Fruit fly (Drosophila melanogaster) whole organism, embryonic: ENCODE results near the gene CCDC53.

Source experiments
- CG10147 ChIP-seq: fragments of 200-800 bp; sonication (Bioruptor generic); optimal IDR thresholded peaks from 2 replicates; lab custom pipeline; 2019; ENCODE audit warnings: missing biosample characterization, mild to moderate bottlenecking, missing genetic modification characterization, moderate library complexity
- CG10274 ChIP-seq: fragments of 200-800 bp; sonication (Bioruptor generic); optimal IDR thresholded peaks from 3 replicates; lab custom pipeline; 2017; ENCODE audit warnings: missing biosample characterization, mild to moderate bottlenecking, missing genetic modification characterization
- CG10979 ChIP-seq: fragments of 200-800 bp; sonication (Bioruptor generic); optimal IDR thresholded peaks from 2 replicates; lab custom pipeline; 2018; ENCODE audit warnings: missing biosample characterization, mild to moderate bottlenecking, missing genetic modification characterization, moderate library complexity
- CG11504 ChIP-seq: fragments of 200-800 bp; sonication (Bioruptor generic); optimal IDR thresholded peaks from 3 replicates; lab custom pipeline; 2019; ENCODE audit warnings: missing biosample characterization, mild to moderate bottlenecking, missing genetic modification characterization, moderate library complexity
- CG11695 ChIP-seq: fragments of 200-800 bp; sonication (Bioruptor generic); IDR thresholded peaks from 3 replicates; pipeline ENCODE4 v1.3.6; 2022; ENCODE audit warnings: missing biosample characterization, missing genetic modification characterization
- CG13287 ChIP-seq: fragments of 200-800 bp; sonication (Bioruptor generic); IDR thresholded peaks from 2 replicates; pipeline ENCODE4 v1.3.6; 2022; ENCODE audit warnings: missing biosample characterization, missing genetic modification characterization; ENCODE audit not compliant: partially characterized antibody
- CG13424 ChIP-seq: fragments of 200-800 bp; sonication (Bioruptor generic); optimal IDR thresholded peaks from 2 replicates; lab custom pipeline; 2019; ENCODE audit warnings: missing biosample characterization, mild to moderate bottlenecking, missing genetic modification characterization, moderate library complexity
- CG13894 ChIP-seq: fragments of 200-800 bp; sonication (Bioruptor generic); optimal IDR thresholded peaks from 3 replicates; lab custom pipeline; 2018; ENCODE audit warnings: missing biosample characterization, mild to moderate bottlenecking, missing genetic modification characterization, moderate library complexity
- CG14014 ChIP-seq: fragments of 200-800 bp; sonication (Bioruptor generic); IDR thresholded peaks from 2 replicates; pipeline ENCODE4 v1.3.6; 2022; ENCODE audit warnings: missing biosample characterization, missing genetic modification characterization
- CG14710 ChIP-seq: fragments of 200-800 bp; sonication (Bioruptor generic); optimal IDR thresholded peaks from 3 replicates; lab custom pipeline; 2019; ENCODE audit warnings: missing biosample characterization, mild to moderate bottlenecking, missing genetic modification characterization, moderate library complexity
- CG14860 ChIP-seq: fragments of 200-800 bp; sonication (Bioruptor generic); IDR thresholded peaks from 3 replicates; pipeline ENCODE4 v1.3.6; 2022; ENCODE audit warnings: missing biosample characterization, missing genetic modification characterization; ENCODE audit not compliant: partially characterized antibody
- CG15011 ChIP-seq: fragments of 200-800 bp; sonication (Bioruptor generic); optimal IDR thresholded peaks from 3 replicates; lab custom pipeline; 2018; ENCODE audit warnings: missing biosample characterization, mild to moderate bottlenecking, missing genetic modification characterization
- CG15269 ChIP-seq: fragments of 200-800 bp; sonication (Bioruptor generic); optimal IDR thresholded peaks from 2 replicates; lab custom pipeline; 2018; ENCODE audit warnings: missing biosample characterization, mild to moderate bottlenecking, missing genetic modification characterization, moderate library complexity
- CG15514 ChIP-seq: fragments of 200-800 bp; sonication (Bioruptor generic); optimal IDR thresholded peaks from 3 replicates; lab custom pipeline; 2017; ENCODE audit warnings: missing biosample characterization, missing genetic modification characterization, mild to moderate bottlenecking, moderate library complexity, missing genetic modification reagents
- CG15601 ChIP-seq: fragments of 200-800 bp; sonication (Bioruptor generic); optimal IDR thresholded peaks from 3 replicates; lab custom pipeline; 2019; ENCODE audit warnings: missing biosample characterization, mild to moderate bottlenecking, missing genetic modification characterization, moderate library complexity
- CG1792 ChIP-seq: fragments of 200-800 bp; sonication (Bioruptor generic); optimal IDR thresholded peaks from 2 replicates; lab custom pipeline; 2016; ENCODE audit warnings: missing biosample characterization, missing genetic modification characterization
- CG2199 ChIP-seq: fragments of 200-800 bp; sonication (Bioruptor generic); IDR thresholded peaks from 3 replicates; pipeline ENCODE4 v1.3.6; 2022; ENCODE audit warnings: missing biosample characterization, missing genetic modification characterization
- CG2202 ChIP-seq: fragments of 200-800 bp; sonication (Bioruptor generic); optimal IDR thresholded peaks from 2 replicates; lab custom pipeline; 2018; ENCODE audit warnings: missing biosample characterization, mild to moderate bottlenecking, missing genetic modification characterization
- CG30020 ChIP-seq: fragments of 200-800 bp; optimal IDR thresholded peaks from 2 replicates; lab custom pipeline; 2019; ENCODE audit warnings: missing biosample characterization, mild to moderate bottlenecking, missing genetic modification characterization, moderate library complexity
- CG3065 ChIP-seq: fragments of 200-800 bp; sonication (Bioruptor generic); optimal IDR thresholded peaks from 2 replicates; lab custom pipeline; 2016; ENCODE audit warnings: missing biosample characterization, missing genetic modification characterization
- CG6765 ChIP-seq: fragments of 200-800 bp; sonication (Bioruptor generic); optimal IDR thresholded peaks from 3 replicates; lab custom pipeline; 2017; ENCODE audit warnings: missing biosample characterization, mild to moderate bottlenecking, missing genetic modification characterization
- CG8388 ChIP-seq: fragments of 200-800 bp; sonication (Bioruptor generic); optimal IDR thresholded peaks from 2 replicates; lab custom pipeline; 2019; ENCODE audit warnings: missing biosample characterization, mild to moderate bottlenecking, missing genetic modification characterization, moderate library complexity
- CG9932 ChIP-seq: fragments of 200-800 bp; sonication (Bioruptor generic); IDR thresholded peaks from 2 replicates; pipeline ENCODE4 v1.3.6; 2022; ENCODE audit warnings: missing biosample characterization, missing genetic modification characterization
- CTCF ChIP-seq: fragments of 200-800 bp; sonication (Bioruptor generic); optimal IDR thresholded peaks from 2 replicates; lab custom pipeline; 2017; ENCODE audit warnings: missing biosample characterization, mild to moderate bottlenecking, missing genetic modification characterization, moderate library complexity
- Hmx ChIP-seq: fragments of 200-800 bp; sonication (Bioruptor generic); optimal IDR thresholded peaks from 2 replicates; lab custom pipeline; 2016; ENCODE audit warnings: missing biosample characterization, missing genetic modification characterization
- Hr78 ChIP-seq, 2 experiments: fragments of 200-800 bp in 1 of 2; fragments of >200 bp in 1 of 2; sonication (Bioruptor generic) in 1 of 2; optimal IDR thresholded peaks; 2 replicates each; lab custom pipeline; 2017 to 2019; ENCODE audit warnings: missing biosample characterization in 2 of 2, missing genetic modification characterization in 2 of 2, mild to moderate bottlenecking in 1 of 2, moderate library complexity in 1 of 2
- Lhr ChIP-seq: fragments of 200-800 bp; sonication (Bioruptor generic); optimal IDR thresholded peaks from 3 replicates; lab custom pipeline; 2017; ENCODE audit warnings: mild to moderate bottlenecking, missing biosample characterization, missing genetic modification reagents, missing genetic modification characterization
- MBD-R2 ChIP-seq: fragments of 200-800 bp; sonication (Bioruptor generic); IDR thresholded peaks from 2 replicates; pipeline ENCODE4 v1.3.6; 2022; ENCODE audit warnings: missing biosample characterization, missing genetic modification characterization
- MTF-1 ChIP-seq: fragments of 200-800 bp; sonication (Bioruptor generic); optimal IDR thresholded peaks from 2 replicates; lab custom pipeline; 2018; ENCODE audit warnings: missing biosample characterization, mild to moderate bottlenecking, missing genetic modification characterization, borderline replicate concordance
- Med ChIP-seq: fragments of 200-800 bp; sonication (Bioruptor generic); peaks from one replicate; lab custom pipeline; 2016; ENCODE audit warnings: missing biosample characterization, missing genetic modification characterization, mild to moderate bottlenecking, inconsistent platforms, moderate library complexity
- Pdp1 ChIP-seq, 2 experiments: fragments of 200-800 bp; sonication (Bioruptor generic); optimal IDR thresholded peaks; 3 replicates each; lab custom pipeline; 2016; ENCODE audit warnings: missing biosample characterization in 2 of 2, missing genetic modification characterization in 2 of 2, mild to moderate bottlenecking in 1 of 2, moderate library complexity in 1 of 2
- Poxn ChIP-seq: fragments of 200-800 bp; sonication (Bioruptor generic); IDR thresholded peaks from 2 replicates; pipeline ENCODE4 v1.3.6; 2022; ENCODE audit warnings: missing biosample characterization, missing genetic modification characterization
- YL-1 ChIP-seq: fragments of 200-800 bp; sonication (Bioruptor generic); optimal IDR thresholded peaks from 3 replicates; lab custom pipeline; 2017; ENCODE audit warnings: missing biosample characterization, mild to moderate bottlenecking, missing genetic modification characterization
- br ChIP-seq: fragments of >200 bp; optimal IDR thresholded peaks from 2 replicates; lab custom pipeline; 2017
- chinmo ChIP-seq: fragments of 200-800 bp; sonication (Bioruptor generic); IDR thresholded peaks from 4 replicates; pipeline ENCODE4 v1.3.6; 2022; ENCODE audit warnings: missing biosample characterization, missing genetic modification characterization; ENCODE audit not compliant: partially characterized antibody
- h ChIP-seq: fragments of >200 bp; optimal IDR thresholded peaks from 2 replicates; lab custom pipeline; 2017
- hth ChIP-seq: fragments of >200 bp; optimal IDR thresholded peaks from 2 replicates; lab custom pipeline; 2017; ENCODE audit warnings: inconsistent platforms
- ind ChIP-seq: fragments of 200-800 bp; sonication (Bioruptor generic); optimal IDR thresholded peaks from 3 replicates; lab custom pipeline; 2016; ENCODE audit warnings: missing biosample characterization, missing genetic modification characterization
- lilli ChIP-seq: fragments of 200-800 bp; sonication (Bioruptor generic); optimal IDR thresholded peaks from 3 replicates; lab custom pipeline; 2016; ENCODE audit warnings: missing biosample characterization, missing genetic modification characterization
- nmo ChIP-seq: fragments of 200-800 bp; sonication (Bioruptor generic); optimal IDR thresholded peaks from 2 replicates; lab custom pipeline; 2018; ENCODE audit warnings: missing biosample characterization, mild to moderate bottlenecking, missing genetic modification characterization, moderate library complexity
- pfk ChIP-seq: fragments of 200-800 bp; sonication (Bioruptor generic); optimal IDR thresholded peaks from 2 replicates; lab custom pipeline; 2018; ENCODE audit warnings: missing biosample characterization, mild to moderate bottlenecking, missing genetic modification characterization, moderate library complexity
- psq ChIP-seq: fragments of 200-800 bp; sonication (Bioruptor generic); optimal IDR thresholded peaks from 2 replicates; lab custom pipeline; 2017; ENCODE audit warnings: missing biosample characterization, missing genetic modification characterization
- salm ChIP-seq: fragments of 200-800 bp; sonication (Bioruptor generic); optimal IDR thresholded peaks from 2 replicates; lab custom pipeline; 2018; ENCODE audit warnings: missing biosample characterization, mild to moderate bottlenecking, missing genetic modification characterization
- sc ChIP-seq, 3 experiments: fragments of >200 bp in 2 of 3; fragments of 200-800 bp in 1 of 3; sonication (Bioruptor generic) in 1 of 3; optimal IDR thresholded peaks; 2 replicates in 2 of 3; 3 replicates in 1 of 3; lab custom pipeline; 2017; ENCODE audit warnings: mild to moderate bottlenecking in 1 of 3, missing biosample characterization in 1 of 3, missing genetic modification characterization in 1 of 3, missing genetic modification reagents in 1 of 3
- sens ChIP-seq: fragments of 200-800 bp; sonication (Bioruptor generic); peaks from one replicate; lab custom pipeline; 2016; ENCODE audit warnings: missing biosample characterization, missing genetic modification characterization
- vvl ChIP-seq: fragments of 200-800 bp; sonication (Bioruptor generic); IDR thresholded peaks from 2 replicates; pipeline ENCODE4 v1.3.6; 2022; ENCODE audit warnings: missing biosample characterization, missing genetic modification characterization
- wek ChIP-seq: fragments of 200-800 bp; sonication (Bioruptor generic); optimal IDR thresholded peaks from 3 replicates; lab custom pipeline; 2018; ENCODE audit warnings: missing biosample characterization, mild to moderate bottlenecking, missing genetic modification characterization, moderate library complexity

The CCDC53 gene

DNA sequence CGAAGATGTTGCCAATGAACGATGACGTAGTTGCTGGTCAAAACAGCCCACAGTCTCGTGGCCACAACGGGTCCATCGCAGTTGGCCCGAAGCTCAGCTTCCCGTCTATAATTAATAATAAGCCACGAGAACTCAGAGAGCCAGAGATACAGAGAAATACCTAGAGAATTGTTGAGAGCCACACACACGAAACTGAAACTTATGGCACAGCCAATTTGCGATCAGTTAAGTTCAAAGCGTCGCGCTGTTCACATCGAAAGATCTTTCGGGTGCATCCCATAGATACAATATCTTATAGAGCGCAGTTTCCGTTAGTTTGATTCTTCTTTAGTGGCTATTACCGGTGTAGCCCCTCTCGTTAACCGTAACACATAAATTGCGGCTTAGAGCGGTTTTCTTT lies 28.4 kb upstream of the CCDC53 start (continued):
- TF ChIP-seq CG15601 (tag; lab: Kevin White, UChicago) (no peak), CG14014 (no peak), CG13287 (GFP tag; lab: Robert Waterston, UW) (peak; percentile 46), CG9932 (GFP tag; lab: Robert Waterston, UW) (peak; percentile 21; the same call in 1 of the 2 replicates), Lhr (GFP tag; lab: Kevin White, UChicago) (no peak), CG13424 (tag; lab: Kevin White, UChicago) (no peak), CG1792 (GFP tag; lab: Kevin White, UChicago) (no peak), CG14860 (GFP tag; lab: Robert Waterston, UW) (no peak), ind (GFP tag; lab: Kevin White, UChicago) (no peak), Med (GFP tag; lab: Kevin White, UChicago) (peak; percentile 70), br (lab: Kevin White, UChicago) (no peak), CG13894 (tag; lab: Kevin White, UChicago) (peak; percentile 38), CG15514 (GFP tag; lab: Kevin White, UChicago) (peak; percentile 9), CG14710 (tag; lab: Kevin White, UChicago) (no peak), Hr78 (GFP tag; optimal IDR thresholded peaks at IDR 0.05; lab: Kevin White, UChicago) (no peak), CG2199 (0 out of 3 replicates have a peak, but pooled peaks have one; percentile 61), CG15269 (tag; lab: Kevin White, UChicago) (peak; percentile 30), salm (tag; lab: Kevin White, UChicago) (no peak), CG8388 (GFP tag; lab: Kevin White, UChicago) (no peak), chinmo (GFP tag; lab: Robert Waterston, UW) (peak; percentile 88; the same call in 3 of the 4 replicates), Pdp1 (GFP tag; optimal IDR thresholded peaks at IDR 0.05; lab: Kevin White, UChicago) (peak in 1 of 2 experiments; percentile 8), h (no peak), CG11504 (peak; percentile 12), CG2202 (tag; lab: Kevin White, UChicago) (no peak), lilli (GFP tag; lab: Kevin White, UChicago) (no peak)
- TF ChIP-seq, all 482 proteins: peak for 22

DNA sequence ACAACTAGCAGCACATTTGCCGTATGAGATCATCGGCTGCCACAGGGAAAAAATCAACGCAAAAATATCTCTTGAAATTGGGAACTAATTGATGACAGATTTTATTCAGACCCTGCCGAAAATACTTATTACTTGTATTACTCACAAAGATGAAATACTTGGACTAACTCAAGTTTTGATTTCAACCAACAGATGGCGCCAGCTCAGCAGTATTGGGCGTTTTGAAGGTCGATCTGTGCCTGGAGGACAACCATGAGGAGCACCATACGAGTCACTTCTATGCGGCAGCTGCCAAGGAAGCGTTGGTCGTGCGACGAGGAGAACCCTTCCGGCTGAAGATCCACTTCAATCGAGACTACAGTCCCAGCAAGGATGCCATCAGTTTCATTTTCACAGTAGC lies 16.6 kb upstream of the CCDC53 start:
- TF ChIP-seq CTCF (GFP tag; lab: Kevin White, UChicago): peak; percentile 83
- 0 out of 4 replicates have a peak, but pooled peaks have one; percentile 1 for TF ChIP-seq chinmo (GFP tag; lab: Robert Waterston, UW)
- TF ChIP-seq CG2199: 0 out of 3 replicates have a peak, but pooled peaks have one; percentile 50
- no peak for TF ChIP-seq psq
- peak; percentile 1 for TF ChIP-seq sens (GFP tag; lab: Kevin White, UChicago)
- no peak for TF ChIP-seq CG10274
- peak; percentile 47 for TF ChIP-seq CG10979 (tag; lab: Kevin White, UChicago)
- TF ChIP-seq sc (optimal IDR thresholded peaks at IDR 0.05; lab: Kevin White, UChicago): no peak
- no peak for TF ChIP-seq sc (GFP tag; optimal IDR thresholded peaks at IDR 0.05; lab: Kevin White, UChicago)
- TF ChIP-seq CG10147 (GFP tag; lab: Kevin White, UChicago): no peak
- TF ChIP-seq, all 482 proteins: peak for 5

DNA sequence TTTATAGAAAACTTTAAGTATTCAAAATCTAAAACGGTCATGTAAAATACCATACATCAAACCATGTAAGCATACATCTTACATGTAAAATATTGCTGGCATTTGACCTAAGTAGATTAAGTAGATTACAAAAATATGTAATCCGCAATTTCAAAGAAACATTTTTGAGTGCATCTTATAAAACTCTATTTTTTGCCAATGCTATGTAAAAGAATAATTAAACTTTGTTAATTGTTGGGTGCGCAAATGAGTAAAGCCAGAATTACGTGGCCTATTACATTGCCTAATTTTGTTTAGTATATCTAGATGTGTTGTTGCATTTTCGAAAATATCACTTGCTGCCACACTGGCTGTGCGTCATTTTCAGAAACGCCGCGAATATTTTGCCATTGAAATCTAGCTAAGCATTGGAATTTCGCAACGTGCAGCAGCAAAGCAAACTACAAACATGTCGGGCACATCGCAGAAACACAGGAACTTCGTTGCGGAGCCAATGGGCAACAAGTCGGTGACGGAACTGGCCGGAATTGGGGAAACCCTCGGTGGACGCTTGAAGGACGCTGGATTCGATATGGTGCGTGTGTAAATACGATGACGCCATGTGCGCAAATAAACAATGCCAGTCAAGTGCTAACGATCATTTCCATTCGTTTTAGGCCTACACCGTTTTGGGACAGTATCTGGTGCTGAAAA lies 11.6 kb upstream of the CCDC53 start, which contains the start of gene baf:
baf (plus strand) TSS at position 303 of the 693 bp plus-strand sequence.
- no peak for TF ChIP-seq CG6765 (GFP tag; lab: Kevin White, UChicago)
- no peak for TF ChIP-seq CG15011 (GFP tag; lab: Kevin White, UChicago)
- peak; percentile 7 for TF ChIP-seq nmo (GFP tag; lab: Kevin White, UChicago)
- no peak for TF ChIP-seq Poxn (GFP tag; lab: Robert Waterston, UW)
- peak; percentile 18 for TF ChIP-seq YL-1
- peak; percentile 41 for TF ChIP-seq MBD-R2
- TF ChIP-seq CG30020 (tag; lab: Kevin White, UChicago): peak; percentile 1
- TF ChIP-seq CG3065 (GFP tag; lab: Kevin White, UChicago): no peak
- no peak for TF ChIP-seq pfk (GFP tag; lab: Kevin White, UChicago)
- no peak for TF ChIP-seq wek (GFP tag; lab: Kevin White, UChicago)
- no peak for TF ChIP-seq Hmx (GFP tag; lab: Kevin White, UChicago)
- no peak for TF ChIP-seq vvl (GFP tag; lab: Robert Waterston, UW)
- 0 out of 3 replicates have a peak, but pooled peaks have one; percentile 28 for TF ChIP-seq CG11695 (GFP tag; lab: Robert Waterston, UW)
- no peak for TF ChIP-seq MTF-1 (GFP tag; lab: Kevin White, UChicago)
- no peak for TF ChIP-seq hth
